Fruit fly (Drosophila melanogaster) whole organism, pupa: ENCODE measurements around the gene gcm2.

Experiments used
- CG10348 ChIP-seq: fragments of 200-800 bp; sonication (Bioruptor generic); IDR thresholded peaks from 2 replicates; pipeline ENCODE4 v1.3.6; 2022; ENCODE audit warnings: missing biosample characterization, missing genetic modification characterization
- CG12605 ChIP-seq: fragments of 200-800 bp; sonication (Bioruptor generic); IDR thresholded peaks from 2 replicates; pipeline ENCODE4 v1.3.6; 2022; ENCODE audit warnings: missing biosample characterization, missing genetic modification characterization
- CG13204 ChIP-seq: fragments of 200-800 bp; sonication (Bioruptor generic); optimal IDR thresholded peaks from 2 replicates; lab custom pipeline; 2018; ENCODE audit warnings: missing biosample characterization, mild to moderate bottlenecking, missing genetic modification characterization, moderate library complexity
- CG14655 ChIP-seq: fragments of 200-800 bp; sonication (Bioruptor generic); optimal IDR thresholded peaks from 3 replicates; lab custom pipeline; 2017; ENCODE audit warnings: mild to moderate bottlenecking, missing biosample characterization, missing genetic modification reagents, missing genetic modification characterization
- CG15710 ChIP-seq: fragments of 200-800 bp; sonication (Bioruptor generic); optimal IDR thresholded peaks from 2 replicates; lab custom pipeline; 2018; ENCODE audit warnings: missing biosample characterization, mild to moderate bottlenecking, missing genetic modification characterization, moderate library complexity
- CG17806 ChIP-seq: fragments of 200-800 bp; sonication (Bioruptor generic); optimal IDR thresholded peaks from 2 replicates; lab custom pipeline; 2018; ENCODE audit warnings: missing biosample characterization, mild to moderate bottlenecking, missing genetic modification characterization, moderate library complexity
- CG32121 ChIP-seq: fragments of 200-800 bp; sonication (Bioruptor generic); IDR thresholded peaks from 2 replicates; pipeline ENCODE4 v1.3.6; 2022; ENCODE audit warnings: missing biosample characterization, missing genetic modification characterization
- CG34367 ChIP-seq: fragments of 200-800 bp; sonication (Bioruptor generic); optimal IDR thresholded peaks from 2 replicates; lab custom pipeline; 2018; ENCODE audit warnings: missing biosample characterization, mild to moderate bottlenecking, missing genetic modification characterization
- CG4496 ChIP-seq: fragments of 200-800 bp; sonication (Bioruptor generic); IDR thresholded peaks from 3 replicates; pipeline ENCODE4 v1.3.6; 2022; ENCODE audit warnings: missing biosample characterization, missing genetic modification characterization
- CG8159 ChIP-seq: fragments of 200-800 bp; sonication (Bioruptor generic); optimal IDR thresholded peaks from 3 replicates; lab custom pipeline; 2018; ENCODE audit warnings: missing biosample characterization, mild to moderate bottlenecking, missing genetic modification characterization, moderate library complexity
- CG8301 ChIP-seq: fragments of 200-800 bp; sonication (Bioruptor generic); optimal IDR thresholded peaks from 2 replicates; lab custom pipeline; 2018; ENCODE audit warnings: missing biosample characterization, mild to moderate bottlenecking, missing genetic modification characterization
- CG9948 ChIP-seq: fragments of 200-800 bp; sonication (Bioruptor generic); optimal IDR thresholded peaks from 2 replicates; lab custom pipeline; 2018; ENCODE audit warnings: missing biosample characterization, mild to moderate bottlenecking, missing genetic modification characterization, moderate library complexity
- D1 ChIP-seq: fragments of 200-800 bp; sonication (Bioruptor generic); optimal IDR thresholded peaks from 2 replicates; lab custom pipeline; 2018; ENCODE audit warnings: missing biosample characterization, mild to moderate bottlenecking, missing genetic modification characterization, moderate library complexity
- EcR ChIP-seq: fragments of 200-800 bp; sonication (Bioruptor generic); optimal IDR thresholded peaks from 3 replicates; lab custom pipeline; 2019; ENCODE audit warnings: missing biosample characterization, missing genetic modification characterization, mild to moderate bottlenecking, moderate library complexity, missing genetic modification reagents
- Ets98B ChIP-seq: fragments of 200-800 bp; sonication (Bioruptor generic); IDR thresholded peaks from 2 replicates; pipeline ENCODE4 v1.3.6; 2022; ENCODE audit warnings: missing biosample characterization, missing genetic modification characterization
- Pif1A ChIP-seq: fragments of 200-800 bp; sonication (Bioruptor generic); optimal IDR thresholded peaks from 3 replicates; lab custom pipeline; 2016; ENCODE audit warnings: missing biosample characterization, missing genetic modification characterization
- Pif1B ChIP-seq: fragments of 200-800 bp; sonication (Bioruptor generic); optimal IDR thresholded peaks from 3 replicates; lab custom pipeline; 2016; ENCODE audit warnings: missing biosample characterization, missing genetic modification characterization
- Snoo ChIP-seq: fragments of 200-800 bp; sonication (Bioruptor generic); optimal IDR thresholded peaks from 3 replicates; lab custom pipeline; 2017; ENCODE audit warnings: missing biosample characterization, mild to moderate bottlenecking, missing genetic modification characterization, inconsistent platforms
- fd96Ca ChIP-seq: fragments of 200-800 bp; sonication (Bioruptor generic); IDR thresholded peaks from 3 replicates; pipeline ENCODE4 v1.3.6; 2022; ENCODE audit warnings: missing biosample characterization, missing genetic modification characterization
- gl ChIP-seq: fragments of 200-800 bp; sonication (Bioruptor generic); optimal IDR thresholded peaks from 2 replicates; lab custom pipeline; 2018; ENCODE audit warnings: missing biosample characterization, mild to moderate bottlenecking, missing genetic modification characterization
- rn ChIP-seq: fragments of 200-800 bp; sonication (Bioruptor generic); IDR thresholded peaks from 2 replicates; pipeline ENCODE4 v1.3.6; 2022; ENCODE audit warnings: missing biosample characterization, missing genetic modification characterization

Gene gcm2

dm6 chr2L:9570673-9571193, 37.6 kb upstream of the gcm2 start:
- TF ChIP-seq Ets98B (GFP tag; lab: Robert Waterston, UW) (peak; percentile 29; the same call in 1 of the 2 replicates), Pif1A (GFP tag; lab: Kevin White, UChicago) (peak; percentile 35), CG4496 (GFP tag; lab: Robert Waterston, UW) (0 out of 3 replicates have a peak, but pooled peaks have one; percentile 21), Pif1B (GFP tag; lab: Kevin White, UChicago) (no peak)

dm6 chr2L:9576269-9576933, 32.0 kb upstream of the gcm2 start, which contains the start of gene Mtpalpha:
Mtpalpha (minus strand) TSS chr2L:9576769.
- TF ChIP-seq fd96Ca (GFP tag; lab: Robert Waterston, UW) = peak; percentile 85
- TF ChIP-seq EcR (GFP tag; lab: Kevin White, UChicago) = peak; percentile 33
- peak; percentile 43; the same call in 1 of the 2 replicates for TF ChIP-seq rn (GFP tag; lab: Robert Waterston, UW)
- TF ChIP-seq CG12605 = peak; percentile 95
- TF ChIP-seq CG8159 (tag; lab: Kevin White, UChicago) = peak; percentile 80
- TF ChIP-seq Snoo = peak; percentile 93
- TF ChIP-seq CG4496 (GFP tag; lab: Robert Waterston, UW) = peak; percentile 96
- no peak for TF ChIP-seq CG10348 (GFP tag; lab: Robert Waterston, UW)
- TF ChIP-seq Pif1A (GFP tag; lab: Kevin White, UChicago) = peak; percentile 95
- TF ChIP-seq D1 = peak; percentile 13
- TF ChIP-seq gl (tag; lab: Kevin White, UChicago) = peak; percentile 99
- TF ChIP-seq CG15710 (tag; lab: Kevin White, UChicago) = peak; percentile 68
- peak; percentile 91 for TF ChIP-seq Pif1B (GFP tag; lab: Kevin White, UChicago)
- peak; percentile 95 for TF ChIP-seq CG8301
- TF ChIP-seq CG17806 (tag; lab: Kevin White, UChicago) = peak; percentile 75
- TF ChIP-seq CG14655 (GFP tag; lab: Kevin White, UChicago) = peak; percentile 95
- peak; percentile 92 for TF ChIP-seq Ets98B (GFP tag; lab: Robert Waterston, UW)
- peak; percentile 99 for TF ChIP-seq CG13204 (GFP tag; lab: Kevin White, UChicago)
- TF ChIP-seq CG34367 (tag; lab: Kevin White, UChicago) = peak; percentile 87
- TF ChIP-seq CG32121 = peak; percentile 88
- peak; percentile 68 for TF ChIP-seq CG9948 (tag; lab: Kevin White, UChicago)

dm6 chr2L:9579538-9579937, 28.8 kb upstream of the gcm2 start, which contains the start of gene CG31709:
CG31709 (minus strand) TSS chr2L:9579638.
- TF ChIP-seq CG12605 = no peak
- TF ChIP-seq Pif1B (GFP tag; lab: Kevin White, UChicago) = no peak
- no peak for TF ChIP-seq rn (GFP tag; lab: Robert Waterston, UW)
- TF ChIP-seq CG8301 = no peak
- no peak for TF ChIP-seq CG32121
- TF ChIP-seq fd96Ca (GFP tag; lab: Robert Waterston, UW) = no peak
- TF ChIP-seq CG8159 (tag; lab: Kevin White, UChicago) = no peak
- no peak for TF ChIP-seq Pif1A (GFP tag; lab: Kevin White, UChicago)
- no peak for TF ChIP-seq CG13204 (GFP tag; lab: Kevin White, UChicago)
- no peak for TF ChIP-seq CG10348 (GFP tag; lab: Robert Waterston, UW)
- TF ChIP-seq Snoo = no peak
- TF ChIP-seq EcR (GFP tag; lab: Kevin White, UChicago) = no peak
- no peak for TF ChIP-seq Ets98B (GFP tag; lab: Robert Waterston, UW)
- TF ChIP-seq CG4496 (GFP tag; lab: Robert Waterston, UW) = no peak
- no peak for TF ChIP-seq CG14655 (GFP tag; lab: Kevin White, UChicago)
- TF ChIP-seq D1 = no peak

DNA sequence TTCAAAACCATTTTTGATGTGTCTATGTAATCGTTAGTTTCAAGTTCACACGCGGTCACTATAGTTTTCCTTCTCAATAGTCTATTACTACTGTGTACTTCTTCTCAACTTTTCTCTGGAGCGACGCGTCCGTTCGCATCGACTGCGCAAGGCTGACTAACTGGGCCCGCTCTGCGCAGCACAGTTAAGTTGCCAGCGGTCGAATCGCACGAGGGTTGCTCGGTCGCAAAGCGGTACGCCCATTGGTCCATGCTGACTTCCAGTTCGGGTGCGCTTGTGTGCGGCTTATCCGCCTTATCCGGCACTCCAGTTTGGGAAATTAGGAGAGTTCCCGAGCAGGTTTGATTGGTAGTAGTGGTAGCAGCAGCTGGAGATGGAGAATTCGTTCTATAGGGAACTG, 26.8 kb upstream of the gcm2 start, which contains the start of gene gcm:
gcm (minus strand) TSS at position 164 of the 400 bp plus-strand sequence.
- TF ChIP-seq Ets98B (GFP tag; lab: Robert Waterston, UW) (no peak), EcR (GFP tag; lab: Kevin White, UChicago) (no peak), fd96Ca (GFP tag; lab: Robert Waterston, UW) (no peak), CG8301 (no peak), CG15710 (tag; lab: Kevin White, UChicago) (no peak), CG8159 (tag; lab: Kevin White, UChicago) (no peak)

dm6 chr2L:9584098-9584703, 24.2 kb upstream of the gcm2 start:
- TF ChIP-seq CG8159 (tag; lab: Kevin White, UChicago) = no peak
- TF ChIP-seq CG32121 = no peak
- no peak for TF ChIP-seq Snoo
- no peak for TF ChIP-seq rn (GFP tag; lab: Robert Waterston, UW)
- TF ChIP-seq CG12605 = no peak

- TF ChIP-seq CG32121 = no peak
- no peak for TF ChIP-seq D1
- no peak for TF ChIP-seq Ets98B (GFP tag; lab: Robert Waterston, UW)
- TF ChIP-seq CG13204 (GFP tag; lab: Kevin White, UChicago) = no peak
- TF ChIP-seq Snoo = no peak
- no peak for TF ChIP-seq CG34367 (tag; lab: Kevin White, UChicago)
- no peak for TF ChIP-seq gl (tag; lab: Kevin White, UChicago)
- no peak for TF ChIP-seq CG12605
- no peak for TF ChIP-seq CG14655 (GFP tag; lab: Kevin White, UChicago)
- no peak for TF ChIP-seq Pif1B (GFP tag; lab: Kevin White, UChicago)
- no peak for TF ChIP-seq CG10348 (GFP tag; lab: Robert Waterston, UW)
- TF ChIP-seq rn (GFP tag; lab: Robert Waterston, UW) = no peak
- no peak for TF ChIP-seq CG9948 (tag; lab: Kevin White, UChicago)
- no peak for TF ChIP-seq CG4496 (GFP tag; lab: Robert Waterston, UW)
- no peak for TF ChIP-seq CG8159 (tag; lab: Kevin White, UChicago)
- no peak for TF ChIP-seq CG8301
- TF ChIP-seq fd96Ca (GFP tag; lab: Robert Waterston, UW) = no peak
- no peak for TF ChIP-seq EcR (GFP tag; lab: Kevin White, UChicago)
- TF ChIP-seq CG15710 (tag; lab: Kevin White, UChicago) = no peak
- TF ChIP-seq Pif1A (GFP tag; lab: Kevin White, UChicago) = no peak
Measured at dm6 chr2L:9585942-9586341, 22.4 kb upstream of the gcm2 start.
